Fruit fly (Drosophila melanogaster) whole organism, embryonic: ENCODE results near the gene CG46439.

Experiments used
- Ada2b ChIP-seq: fragments of 200-800 bp; sonication (Bioruptor generic); IDR thresholded peaks from 2 replicates; pipeline ENCODE4 v1.3.6; 2022; ENCODE audit warnings: missing biosample characterization, missing genetic modification characterization
- Antp ChIP-seq: fragments of 200-800 bp; sonication (Bioruptor generic); optimal IDR thresholded peaks from 3 replicates; lab custom pipeline; 2016; ENCODE audit warnings: missing biosample characterization, missing genetic modification characterization
- Asciz ChIP-seq: fragments of 200-800 bp; sonication (Bioruptor generic); optimal IDR thresholded peaks from 2 replicates; lab custom pipeline; 2017; ENCODE audit warnings: missing biosample characterization, mild to moderate bottlenecking, missing genetic modification characterization, missing genetic modification reagents
- CG12104 ChIP-seq: fragments of 200-800 bp; sonication (Bioruptor generic); optimal IDR thresholded peaks from 3 replicates; lab custom pipeline; 2016; ENCODE audit warnings: missing biosample characterization, missing genetic modification characterization
- CG14667 ChIP-seq: fragments of 200-800 bp; sonication (Bioruptor generic); IDR thresholded peaks from 2 replicates; pipeline ENCODE4 v1.3.6; 2022; ENCODE audit warnings: missing biosample characterization, missing genetic modification characterization
- CG14710 ChIP-seq: fragments of 200-800 bp; sonication (Bioruptor generic); optimal IDR thresholded peaks from 3 replicates; lab custom pipeline; 2019; ENCODE audit warnings: missing biosample characterization, mild to moderate bottlenecking, missing genetic modification characterization, moderate library complexity
- CG15601 ChIP-seq: fragments of 200-800 bp; sonication (Bioruptor generic); optimal IDR thresholded peaks from 3 replicates; lab custom pipeline; 2019; ENCODE audit warnings: missing biosample characterization, mild to moderate bottlenecking, missing genetic modification characterization, moderate library complexity
- CG16779 ChIP-seq: fragments of 200-800 bp; sonication (Bioruptor generic); IDR thresholded peaks from 2 replicates; pipeline ENCODE4 v1.3.6; 2022; ENCODE audit warnings: missing biosample characterization, missing genetic modification characterization
- CG17912 ChIP-seq: fragments of 200-800 bp; sonication (Bioruptor generic); optimal IDR thresholded peaks from 2 replicates; lab custom pipeline; 2018; ENCODE audit warnings: missing biosample characterization, mild to moderate bottlenecking, missing genetic modification characterization
- CG18011 ChIP-seq: fragments of 200-800 bp; sonication (Bioruptor generic); optimal IDR thresholded peaks from 2 replicates; lab custom pipeline; 2017; ENCODE audit warnings: missing biosample characterization, missing genetic modification characterization, mild to moderate bottlenecking, moderate library complexity, missing genotype
- CG18262 ChIP-seq: fragments of 200-800 bp; optimal IDR thresholded peaks from 3 replicates; lab custom pipeline; 2019; ENCODE audit warnings: missing biosample characterization, mild to moderate bottlenecking, missing genetic modification characterization, moderate library complexity
- CG31388 ChIP-seq: fragments of 200-800 bp; sonication (Bioruptor generic); optimal IDR thresholded peaks from 2 replicates; lab custom pipeline; 2016; ENCODE audit warnings: missing biosample characterization, missing genetic modification characterization
- CG33557 ChIP-seq: fragments of 200-800 bp; sonication (Bioruptor generic); optimal IDR thresholded peaks from 2 replicates; lab custom pipeline; 2019; ENCODE audit warnings: missing biosample characterization, mild to moderate bottlenecking, missing genetic modification characterization, moderate library complexity
- CG3995 ChIP-seq: fragments of 200-800 bp; sonication (Bioruptor generic); optimal IDR thresholded peaks from 3 replicates; lab custom pipeline; 2016; ENCODE audit warnings: missing biosample characterization, missing genetic modification characterization
- CG43689 ChIP-seq: fragments of 200-800 bp; sonication (Bioruptor generic); IDR thresholded peaks from 2 replicates; pipeline ENCODE4 v1.3.6; 2022; ENCODE audit warnings: missing biosample characterization, missing genetic modification characterization
- CG8944 ChIP-seq: fragments of 200-800 bp; sonication (Bioruptor generic); optimal IDR thresholded peaks from 3 replicates; lab custom pipeline; 2016; ENCODE audit warnings: missing biosample characterization, missing genetic modification characterization
- CG9609 ChIP-seq: fragments of 200-800 bp; sonication (Bioruptor generic); optimal IDR thresholded peaks from 3 replicates; lab custom pipeline; 2016; ENCODE audit warnings: missing biosample characterization, missing genetic modification characterization
- CTCF ChIP-seq: fragments of 200-800 bp; sonication (Bioruptor generic); optimal IDR thresholded peaks from 2 replicates; lab custom pipeline; 2017; ENCODE audit warnings: missing biosample characterization, mild to moderate bottlenecking, missing genetic modification characterization, moderate library complexity
- CoRest ChIP-seq: fragments of 200-800 bp; sonication (Bioruptor generic); optimal IDR thresholded peaks from 3 replicates; lab custom pipeline; 2018; ENCODE audit warnings: missing biosample characterization, mild to moderate bottlenecking, missing genetic modification characterization, moderate library complexity
- HLH54F ChIP-seq: fragments of 200-800 bp; sonication (Bioruptor generic); optimal IDR thresholded peaks from 3 replicates; lab custom pipeline; 2016; ENCODE audit warnings: missing biosample characterization, missing genetic modification characterization
- Hsf ChIP-seq: fragments of 200-800 bp; sonication (Bioruptor generic); optimal IDR thresholded peaks from 3 replicates; lab custom pipeline; 2016; ENCODE audit warnings: missing biosample characterization, missing genetic modification characterization
- Nf-YB ChIP-seq: fragments of 200-800 bp; sonication (Bioruptor generic); optimal IDR thresholded peaks from 3 replicates; lab custom pipeline; 2019; ENCODE audit warnings: missing biosample characterization, mild to moderate bottlenecking, missing genetic modification characterization, moderate library complexity
- Oaz ChIP-seq: fragments of 200-800 bp; sonication (Bioruptor generic); IDR thresholded peaks from 2 replicates; pipeline ENCODE4 v1.3.6; 2022; ENCODE audit warnings: missing biosample characterization, missing genetic modification characterization
- PHDP ChIP-seq: fragments of 200-800 bp; sonication (Bioruptor generic); optimal IDR thresholded peaks from 3 replicates; lab custom pipeline; 2018; ENCODE audit warnings: missing biosample characterization, mild to moderate bottlenecking, missing genetic modification characterization, moderate library complexity
- Ssrp ChIP-seq: fragments of 200-800 bp; sonication (Bioruptor generic); optimal IDR thresholded peaks from 2 replicates; lab custom pipeline; 2018; ENCODE audit warnings: missing biosample characterization, mild to moderate bottlenecking, missing genetic modification characterization, moderate library complexity
- bigmax ChIP-seq: fragments of 200-800 bp; sonication (Bioruptor generic); optimal IDR thresholded peaks from 2 replicates; lab custom pipeline; 2018; ENCODE audit warnings: missing biosample characterization, mild to moderate bottlenecking, missing genetic modification characterization
- cas ChIP-seq: fragments of 200-800 bp; sonication (Bioruptor generic); IDR thresholded peaks from 2 replicates; pipeline ENCODE4 v1.3.6; 2022; ENCODE audit warnings: missing biosample characterization, missing genetic modification characterization
- caup ChIP-seq: fragments of 200-800 bp; sonication (Bioruptor generic); optimal IDR thresholded peaks from 3 replicates; lab custom pipeline; 2017; ENCODE audit warnings: missing biosample characterization, mild to moderate bottlenecking, missing genetic modification characterization, moderate library complexity; ENCODE audit not compliant: severe bottlenecking
- cg ChIP-seq: fragments of 200-800 bp; sonication (Bioruptor generic); optimal IDR thresholded peaks from 3 replicates; lab custom pipeline; 2019; ENCODE audit warnings: missing biosample characterization, mild to moderate bottlenecking, missing genetic modification characterization, moderate library complexity
- fd3F ChIP-seq: fragments of 200-800 bp; sonication (Bioruptor generic); optimal IDR thresholded peaks from 2 replicates; lab custom pipeline; 2018; ENCODE audit warnings: missing biosample characterization, mild to moderate bottlenecking, missing genetic modification characterization, moderate library complexity
- grau ChIP-seq: fragments of 200-800 bp; optimal IDR thresholded peaks from 3 replicates; lab custom pipeline; 2019; ENCODE audit warnings: missing biosample characterization, mild to moderate bottlenecking, missing genetic modification characterization, moderate library complexity
- grn ChIP-seq: fragments of 200-800 bp; sonication (Bioruptor generic); optimal IDR thresholded peaks from 3 replicates; lab custom pipeline; 2017; ENCODE audit warnings: missing biosample characterization, missing genetic modification characterization
- gt ChIP-seq: fragments of 200-800 bp; sonication (Bioruptor generic); IDR thresholded peaks from 2 replicates; pipeline ENCODE4 v1.3.6; 2022; ENCODE audit warnings: missing biosample characterization, missing genetic modification characterization
- hkb ChIP-seq, 2 experiments: fragments of 200-800 bp in 1 of 2; fragments of >200 bp in 1 of 2; sonication (Bioruptor generic) in 1 of 2; IDR thresholded peaks in 1 of 2; optimal IDR thresholded peaks in 1 of 2; 2 replicates each; pipeline versions ENCODE4 v1.3.6 to Lab custom; 2017 to 2022; ENCODE audit warnings: missing biosample characterization in 1 of 2, missing genetic modification characterization in 1 of 2
- knrl ChIP-seq: fragments of 200-800 bp; sonication (Bioruptor generic); IDR thresholded peaks from 3 replicates; pipeline ENCODE4 v1.3.6; 2022; ENCODE audit warnings: missing biosample characterization, missing genetic modification characterization; ENCODE audit not compliant: partially characterized antibody
- lab ChIP-seq: fragments of 200-800 bp; sonication (Bioruptor generic); optimal IDR thresholded peaks from 3 replicates; lab custom pipeline; 2017; ENCODE audit warnings: missing biosample characterization, missing genetic modification characterization, mild to moderate bottlenecking, moderate library complexity, missing genetic modification reagents
- lmd ChIP-seq: fragments of 200-800 bp; sonication (Bioruptor generic); IDR thresholded peaks from 2 replicates; pipeline ENCODE4 v1.3.6; 2022; ENCODE audit warnings: missing biosample characterization, missing genetic modification characterization
- mirr ChIP-seq: fragments of 200-800 bp; sonication (Bioruptor generic); optimal IDR thresholded peaks from 3 replicates; lab custom pipeline; 2018; ENCODE audit warnings: missing biosample characterization, mild to moderate bottlenecking, missing genetic modification characterization
- pan ChIP-seq, 4 experiments: fragments of >200 bp in 3 of 4; fragments of 200-800 bp in 1 of 4; sonication (Bioruptor generic) in 1 of 4; optimal IDR thresholded peaks in 3 of 4; IDR thresholded peaks in 1 of 4; 2 replicates each; pipeline versions ENCODE4 v1.3.6 to Lab custom; 2017 to 2022; ENCODE audit warnings: missing biosample characterization in 2 of 4, missing genetic modification characterization in 2 of 4, mixed read lengths in 1 of 4
- pb ChIP-seq: fragments of 200-800 bp; sonication (Bioruptor generic); optimal IDR thresholded peaks from 3 replicates; lab custom pipeline; 2016; ENCODE audit warnings: missing biosample characterization, missing genetic modification characterization
- salm ChIP-seq: fragments of 200-800 bp; sonication (Bioruptor generic); optimal IDR thresholded peaks from 2 replicates; lab custom pipeline; 2018; ENCODE audit warnings: missing biosample characterization, mild to moderate bottlenecking, missing genetic modification characterization
- slou ChIP-seq: fragments of 200-800 bp; sonication (Bioruptor generic); optimal IDR thresholded peaks from 3 replicates; lab custom pipeline; 2016; ENCODE audit warnings: missing biosample characterization, missing genetic modification characterization
- sna ChIP-seq: fragments of 200-800 bp; sonication (Bioruptor generic); IDR thresholded peaks from 2 replicates; pipeline ENCODE4 v1.3.6; 2022; ENCODE audit warnings: missing biosample characterization, missing genetic modification characterization; ENCODE audit not compliant: partially characterized antibody
- tll ChIP-seq, 2 experiments: fragments of 200-800 bp in 1 of 2; fragments of >200 bp in 1 of 2; sonication (Bioruptor generic) in 1 of 2; optimal IDR thresholded peaks; 2 replicates each; lab custom pipeline; 2017 to 2019; ENCODE audit warnings: missing biosample characterization in 2 of 2, missing genetic modification characterization in 2 of 2, mild to moderate bottlenecking in 1 of 2, moderate library complexity in 1 of 2
- ttk ChIP-seq: fragments of 200-800 bp; sonication (Bioruptor generic); IDR thresholded peaks from 2 replicates; pipeline ENCODE4 v2.1.2; 2022; ENCODE audit warnings: missing biosample characterization, missing genetic modification characterization
- twi ChIP-seq: fragments of 200-800 bp; optimal IDR thresholded peaks from 2 replicates; lab custom pipeline; 2019; ENCODE audit warnings: missing biosample characterization, mild to moderate bottlenecking, missing genetic modification characterization, moderate library complexity
- tx ChIP-seq: fragments of 200-800 bp; sonication (Bioruptor generic); optimal IDR thresholded peaks from 2 replicates; lab custom pipeline; 2016; ENCODE audit warnings: missing biosample characterization, missing genetic modification characterization
- usp ChIP-seq: fragments of >200 bp; optimal IDR thresholded peaks from 2 replicates; lab custom pipeline; 2017; ENCODE audit warnings: missing biosample characterization, missing genetic modification characterization
- wek ChIP-seq: fragments of 200-800 bp; sonication (Bioruptor generic); optimal IDR thresholded peaks from 3 replicates; lab custom pipeline; 2018; ENCODE audit warnings: missing biosample characterization, mild to moderate bottlenecking, missing genetic modification characterization, moderate library complexity

The CG46439 gene

dm6 chr3L:11093046-11093520 lies 3.0 kb downstream of the CG46439 start, which contains the start of gene JIL-1 (continued):
- TF ChIP-seq Antp (GFP tag; lab: Kevin White, UChicago) (peak; percentile 31), pb (no peak), pan (optimal IDR thresholded peaks at IDR 0.05; lab: Kevin White, UChicago) (no peak), pan (GFP tag; optimal IDR thresholded peaks at IDR 0.05 in 1 of 2, IDR thresholded peaks at IDR 0.05 in 1 of 2) (peak in 1 of 2 experiments; percentile 68), gt (GFP tag; lab: Robert Waterston, UW) (no peak), lab (GFP tag; lab: Kevin White, UChicago) (peak; percentile 65), slou (peak; percentile 47), CG9609 (GFP tag; lab: Kevin White, UChicago) (peak; percentile 3), ttk (GFP tag; lab: Robert Waterston, UW) (peak; percentile 37; the same call in 1 of the 2 replicates), grau (tag; lab: Kevin White, UChicago) (peak; percentile 66), CG43689 (GFP tag; lab: Robert Waterston, UW) (0 out of 2 replicates have a peak, but pooled peaks have one; percentile 31), CG14710 (tag; lab: Kevin White, UChicago) (peak; percentile 58), CoRest (peak; percentile 60), knrl (peak; percentile 87), usp (GFP tag; lab: Kevin White, UChicago) (no peak), CG33557 (GFP tag; lab: Kevin White, UChicago) (peak; percentile 28), CG15601 (tag; lab: Kevin White, UChicago) (peak; percentile 39), tll (GFP tag; optimal IDR thresholded peaks at IDR 0.05; lab: Kevin White, UChicago) (no peak), PHDP (peak; percentile 43), CG3995 (peak; percentile 41), caup (peak; percentile 29), grn (no peak), cas (GFP tag; lab: Robert Waterston, UW) (peak; percentile 57), CG31388 (GFP tag; lab: Kevin White, UChicago) (no peak), bigmax (GFP tag; lab: Kevin White, UChicago) (no peak), fd3F (GFP tag; lab: Kevin White, UChicago) (peak; percentile 34), cg (GFP tag; lab: Kevin White, UChicago) (no peak), Ada2b (GFP tag; lab: Robert Waterston, UW) (peak; percentile 66), twi (tag; lab: Kevin White, UChicago) (no peak), Ssrp (tag; lab: Kevin White, UChicago) (peak; percentile 38), lmd (GFP tag; lab: Robert Waterston, UW) (peak; percentile 76; the same call in 1 of the 2 replicates), HLH54F (GFP tag; lab: Kevin White, UChicago) (peak; percentile 69), CG12104 (GFP tag; lab: Kevin White, UChicago) (no peak), CG16779 (GFP tag; lab: Robert Waterston, UW) (peak; percentile 72; the same call in 1 of the 2 replicates), hkb (optimal IDR thresholded peaks at IDR 0.05; lab: Kevin White, UChicago) (no peak), hkb (GFP tag; IDR thresholded peaks at IDR 0.05; lab: Robert Waterston, UW) (peak; percentile 26; the same call in 1 of the 2 replicates), salm (no peak), Nf-YB (GFP tag; lab: Kevin White, UChicago) (no peak), mirr (GFP tag; lab: Kevin White, UChicago) (no peak), Asciz (GFP tag; lab: Kevin White, UChicago) (peak; percentile 33), sna (GFP tag; lab: Robert Waterston, UW) (peak; percentile 64), CG17912 (peak; percentile 19), Hsf (GFP tag; lab: Kevin White, UChicago) (peak; percentile 50), CTCF (GFP tag; lab: Kevin White, UChicago) (no peak), wek (GFP tag; lab: Kevin White, UChicago) (no peak), CG14667 (GFP tag; lab: Robert Waterston, UW) (peak; percentile 41; the same call in 1 of the 2 replicates), CG18262 (tag; lab: Kevin White, UChicago) (peak; percentile 43), CG18011 (peak; percentile 39), tx (GFP tag; lab: Kevin White, UChicago) (peak; percentile 6), CG8944 (GFP tag; lab: Kevin White, UChicago) (peak; percentile 12), Oaz (GFP tag; lab: Robert Waterston, UW) (no peak)
